Fruit fly (Drosophila melanogaster) whole organism, prepupa: ENCODE results near the gene CG43235.

Experiments used
- CG6854 ChIP-seq: fragments of 200-800 bp; sonication (Bioruptor generic); optimal IDR thresholded peaks from 2 replicates; lab custom pipeline; 2017; ENCODE audit warnings: missing biosample characterization, mild to moderate bottlenecking, missing genetic modification characterization
- CG8119 ChIP-seq: fragments of 200-800 bp; sonication (Bioruptor generic); IDR thresholded peaks from 3 replicates; pipeline ENCODE4 v1.3.6; 2022; ENCODE audit warnings: missing biosample characterization, missing genetic modification characterization
- CG8319 ChIP-seq: fragments of 200-800 bp; sonication (Bioruptor generic); optimal IDR thresholded peaks from 3 replicates; lab custom pipeline; 2016; ENCODE audit warnings: missing biosample characterization, missing genetic modification characterization
- Ets21C ChIP-seq: fragments of 200-800 bp; sonication (Bioruptor generic); optimal IDR thresholded peaks from 3 replicates; lab custom pipeline; 2016; ENCODE audit warnings: missing biosample characterization, missing genetic modification characterization
- Ets96B ChIP-seq: fragments of 200-800 bp; optimal IDR thresholded peaks from 2 replicates; lab custom pipeline; 2019; ENCODE audit warnings: missing biosample characterization, mild to moderate bottlenecking, missing genetic modification characterization, moderate library complexity
- Hr39 ChIP-seq: fragments of 200-800 bp; sonication (Bioruptor generic); optimal IDR thresholded peaks from 2 replicates; lab custom pipeline; 2016; ENCODE audit warnings: missing biosample characterization, missing genetic modification characterization
- Met ChIP-seq: fragments of 200-800 bp; sonication (Bioruptor generic); optimal IDR thresholded peaks from 3 replicates; lab custom pipeline; 2016; ENCODE audit warnings: missing biosample characterization, missing genetic modification characterization
- OdsH ChIP-seq: fragments of 200-800 bp; sonication (Bioruptor generic); optimal IDR thresholded peaks from 3 replicates; lab custom pipeline; 2016; ENCODE audit warnings: missing biosample characterization, missing genetic modification characterization
- dac ChIP-seq: fragments of 200-800 bp; sonication (Bioruptor generic); optimal IDR thresholded peaks from 2 replicates; lab custom pipeline; 2017; ENCODE audit warnings: missing biosample characterization, mild to moderate bottlenecking, missing genetic modification characterization
- eg ChIP-seq: fragments of 200-800 bp; sonication (Bioruptor generic); IDR thresholded peaks from 3 replicates; pipeline ENCODE4 v1.3.6; 2022; ENCODE audit warnings: missing biosample characterization, missing genetic modification characterization
- spab ChIP-seq: fragments of 200-800 bp; sonication (Bioruptor generic); optimal IDR thresholded peaks from 2 replicates; lab custom pipeline; 2017; ENCODE audit warnings: missing biosample characterization, mild to moderate bottlenecking, missing genetic modification characterization, missing genetic modification reagents
- vri ChIP-seq: fragments of 200-800 bp; sonication (Bioruptor generic); optimal IDR thresholded peaks from 3 replicates; lab custom pipeline; 2016; ENCODE audit warnings: missing biosample characterization, mild to moderate bottlenecking, missing genetic modification characterization

DNA sequence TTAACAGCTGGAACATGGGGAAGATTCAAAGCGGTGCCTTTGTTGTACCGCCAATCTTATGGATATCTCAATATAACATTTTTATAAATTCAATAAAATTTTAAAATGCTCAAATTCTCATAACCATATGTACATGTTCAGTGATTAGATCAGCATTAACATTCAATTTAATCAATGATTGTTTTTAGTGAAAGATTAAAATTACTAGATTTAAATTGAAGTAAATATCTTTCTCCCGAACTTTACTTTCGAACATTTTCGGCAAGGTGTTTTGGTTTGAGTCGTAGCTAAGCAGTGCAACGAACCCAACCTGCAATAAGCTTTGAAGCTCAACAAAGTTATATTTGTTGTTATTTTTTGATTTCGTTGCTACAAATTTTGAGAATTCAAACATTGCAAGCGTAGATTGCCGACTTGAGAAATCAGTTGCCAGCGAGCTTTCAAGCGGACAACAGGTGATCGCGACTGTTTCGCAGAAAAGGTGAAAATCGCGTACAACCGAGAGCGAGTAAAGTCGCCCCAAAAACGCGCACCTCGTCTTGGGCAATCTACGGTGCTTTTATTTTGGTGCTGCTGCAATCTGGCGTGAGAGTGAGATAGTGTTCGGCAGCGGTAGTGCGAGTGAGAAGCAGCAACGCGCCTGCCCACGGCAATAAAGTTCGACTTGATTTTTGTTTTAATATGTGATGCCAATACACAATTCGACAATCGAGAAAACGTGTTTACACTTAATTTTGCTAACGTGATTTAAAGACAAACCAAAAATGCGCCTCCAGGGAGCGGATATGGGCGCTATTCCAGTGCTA lies 9.8 kb downstream of the CG43235 start, which contains the start of gene Tep3:
- TF ChIP-seq CG6854 (GFP tag; lab: Kevin White, UChicago): peak; percentile 85
- no peak for TF ChIP-seq spab (GFP tag; lab: Kevin White, UChicago)
- peak; percentile 38 for TF ChIP-seq Ets96B (tag; lab: Kevin White, UChicago)
- TF ChIP-seq Ets21C: peak; percentile 46
- no peak for TF ChIP-seq vri (GFP tag; lab: Kevin White, UChicago)
- peak; percentile 48 for TF ChIP-seq Hr39 (GFP tag; lab: Kevin White, UChicago)
- no peak for TF ChIP-seq CG8119
- no peak for TF ChIP-seq dac (GFP tag; lab: Kevin White, UChicago)
- TF ChIP-seq Met (GFP tag; lab: Kevin White, UChicago): peak; percentile 41
- no peak for TF ChIP-seq CG8319
- TF ChIP-seq OdsH (GFP tag; lab: Kevin White, UChicago): peak; percentile 16
- peak; percentile 55 for TF ChIP-seq eg
